Worm (Caenorhabditis elegans): ENCODE data around the gene elo-9.

DNA sequence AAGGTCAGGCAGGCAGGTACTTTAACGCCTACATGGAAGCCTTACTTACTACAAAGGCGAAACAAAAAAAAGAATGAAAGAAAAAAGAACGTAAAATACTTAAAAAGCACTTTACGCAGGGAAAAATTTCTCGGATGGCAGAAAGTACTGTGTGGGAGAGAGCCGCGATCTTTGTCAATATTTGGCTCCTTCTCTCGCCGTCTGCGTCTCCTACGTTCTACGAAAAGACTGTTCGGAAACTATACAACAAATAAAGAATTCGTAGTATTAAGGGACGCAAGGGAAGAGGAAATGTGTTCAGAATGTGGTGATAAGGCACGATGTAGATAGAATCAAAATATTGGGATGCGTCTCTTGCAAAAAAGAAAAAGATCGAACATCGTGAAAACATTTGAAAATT lies 3.2 kb upstream of the elo-9 start:
- TF ChIP-seq sox-4 (tag; optimal IDR thresholded peaks at IDR 0.05) (no peak), nhr-28 (tag; optimal IDR thresholded peaks at IDR 0.05) (no peak), nhr-71 (tag; optimal IDR thresholded peaks at IDR 0.05) (no peak), lin-39 (tag; optimal IDR thresholded peaks at IDR 0.05) (no peak), elt-3 (tag; optimal IDR thresholded peaks at IDR 0.05) (no peak), pag-3 (tag; optimal IDR thresholded peaks at IDR 0.05; ENCODE audit: borderline replicate concordance, insufficient read depth) (no peak), ceh-88 (GFP tag; IDR thresholded peaks at IDR 0.05) (no peak), egl-27 (tag; optimal IDR thresholded peaks at IDR 0.05) (no peak), ces-1 (GFP tag; optimal IDR thresholded peaks at IDR 0.05) (no peak), hlh-4 (tag; optimal IDR thresholded peaks at IDR 0.05) (no peak)

Data from whole organism, L1 larva.